Worm (Caenorhabditis elegans) whole organism, L2 larva: Measurements from ENCODE around the gene F59A1.16.
A peak's percentile ranks its signal among the peaks of the same experiment; 100 is the strongest.

Source experiments
- C34F6.9 ChIP-seq: fragments of 150-350 bp; optimal IDR thresholded peaks from 2 replicates; lab custom pipeline; 2014; ENCODE audit warnings: missing biosample characterization, missing genetic modification characterization
- F13H6.1 ChIP-seq: sonication (generic microtip); optimal IDR thresholded peaks from 2 replicates; lab custom pipeline; 2016; ENCODE audit warnings: missing genetic modification characterization, missing compliant biosample characterization
- R02D3.7 ChIP-seq: fragments of 150-350 bp; optimal IDR thresholded peaks from 2 replicates; lab custom pipeline; 2014; ENCODE audit warnings: missing biosample characterization, missing genetic modification characterization
- Y55F3AM.14 ChIP-seq: fragments of 200-800 bp; sonication (Bioruptor generic); optimal IDR thresholded peaks from 2 replicates; lab custom pipeline; 2018; ENCODE audit warnings: mild to moderate bottlenecking, missing genetic modification characterization, missing compliant biosample characterization
- blmp-1 ChIP-seq: sonication (generic microtip); optimal IDR thresholded peaks from 2 replicates; lab custom pipeline; 2017; ENCODE audit warnings: missing genetic modification characterization, mild to moderate bottlenecking, missing compliant biosample characterization, antibody characterized with exemption, moderate library complexity; ENCODE audit not compliant: insufficient read depth
- ceh-16 ChIP-seq: fragments of 150-350 bp; optimal IDR thresholded peaks from 2 replicates; lab custom pipeline; 2014; ENCODE audit warnings: missing biosample characterization, missing genetic modification characterization
- ceh-82 ChIP-seq: fragments of 150-350 bp; optimal IDR thresholded peaks from 2 replicates; lab custom pipeline; 2014; ENCODE audit warnings: missing biosample characterization, missing genetic modification characterization
- crh-2 ChIP-seq: sonication (generic microtip); optimal IDR thresholded peaks from 2 replicates; lab custom pipeline; 2017; ENCODE audit warnings: missing biosample characterization, missing genetic modification characterization
- egl-27 ChIP-seq: sonication (generic microtip); optimal IDR thresholded peaks from 3 replicates; lab custom pipeline; 2017; ENCODE audit warnings: missing biosample characterization, missing genetic modification reagents, missing genetic modification characterization
- elt-1 ChIP-seq: fragments of 150-350 bp; optimal IDR thresholded peaks from 2 replicates; lab custom pipeline; 2014; ENCODE audit warnings: missing biosample characterization, missing genetic modification characterization
- elt-3 ChIP-seq: sonication (generic microtip); optimal IDR thresholded peaks from 2 replicates; lab custom pipeline; 2017; ENCODE audit warnings: missing biosample characterization, missing genetic modification characterization
- fos-1 ChIP-seq: fragments of 150-350 bp; optimal IDR thresholded peaks from 2 replicates; lab custom pipeline; 2014; ENCODE audit warnings: missing biosample characterization, missing genetic modification characterization
- gmeb-1 ChIP-seq: fragments of 150-350 bp; optimal IDR thresholded peaks from 2 replicates; lab custom pipeline; 2014; ENCODE audit warnings: missing biosample characterization, missing genetic modification characterization
- lin-13 ChIP-seq: fragments of 150-350 bp; optimal IDR thresholded peaks from 2 replicates; lab custom pipeline; 2014; ENCODE audit warnings: missing biosample characterization, missing genetic modification reagents, missing genetic modification characterization
- lin-39 ChIP-seq: fragments of 150-350 bp; optimal IDR thresholded peaks from 2 replicates; lab custom pipeline; 2014; ENCODE audit warnings: missing biosample characterization, missing genetic modification reagents, missing genetic modification characterization
- lsy-2 ChIP-seq, 2 experiments: fragments of 150-350 bp in 1 of 2; sonication (generic microtip) in 1 of 2; optimal IDR thresholded peaks; 2 replicates each; lab custom pipeline; 2014 to 2017; ENCODE audit warnings: missing biosample characterization in 2 of 2, missing genetic modification characterization in 2 of 2
- mbf-1 ChIP-seq: sonication (generic microtip); optimal IDR thresholded peaks from 2 replicates; lab custom pipeline; 2017; ENCODE audit warnings: missing biosample characterization, missing genetic modification characterization
- mdl-1 ChIP-seq, 2 experiments: fragments of 150-350 bp in 1 of 2; sonication (generic microtip) in 1 of 2; optimal IDR thresholded peaks; 2 replicates each; lab custom pipeline; 2017; ENCODE audit warnings: missing biosample characterization in 2 of 2, missing genetic modification characterization in 2 of 2
- nhr-10 ChIP-seq: sonication (generic microtip); optimal IDR thresholded peaks from 2 replicates; lab custom pipeline; 2017; ENCODE audit warnings: missing biosample characterization, missing genetic modification characterization
- nhr-11 ChIP-seq: fragments of 150-350 bp; optimal IDR thresholded peaks from 2 replicates; lab custom pipeline; 2014; ENCODE audit warnings: missing biosample characterization, missing genetic modification characterization
- nhr-12 ChIP-seq: fragments of 150-350 bp; optimal IDR thresholded peaks from 2 replicates; lab custom pipeline; 2014; ENCODE audit warnings: missing biosample characterization, missing genetic modification characterization
- nhr-21 ChIP-seq: fragments of 150-350 bp; optimal IDR thresholded peaks from 2 replicates; lab custom pipeline; 2014; ENCODE audit warnings: missing biosample characterization, missing genetic modification characterization
- nhr-237 ChIP-seq: fragments of 150-350 bp; optimal IDR thresholded peaks from 2 replicates; lab custom pipeline; 2014; ENCODE audit warnings: missing biosample characterization, missing genetic modification characterization
- nhr-25 ChIP-seq: fragments of 150-350 bp; sonication (generic microtip); optimal IDR thresholded peaks from 3 replicates; lab custom pipeline; 2014; ENCODE audit warnings: missing biosample characterization, missing genetic modification characterization
- nhr-6 ChIP-seq: fragments of 150-350 bp; optimal IDR thresholded peaks from 2 replicates; lab custom pipeline; 2014; ENCODE audit warnings: missing biosample characterization, missing genetic modification characterization
- nhr-77 ChIP-seq: fragments of 150-350 bp; optimal IDR thresholded peaks from 2 replicates; lab custom pipeline; 2014; ENCODE audit warnings: missing biosample characterization, missing genetic modification characterization
- peb-1 ChIP-seq: fragments of 150-350 bp; optimal IDR thresholded peaks from 2 replicates; lab custom pipeline; 2014; ENCODE audit warnings: missing biosample characterization, missing genetic modification characterization
- sem-4 ChIP-seq: fragments of 150-350 bp; optimal IDR thresholded peaks from 2 replicates; lab custom pipeline; 2014; ENCODE audit warnings: missing biosample characterization, missing genetic modification reagents, missing genetic modification characterization
- skn-1 ChIP-seq: sonication (generic microtip); optimal IDR thresholded peaks from 2 replicates; lab custom pipeline; 2017; ENCODE audit warnings: missing biosample characterization, missing genetic modification characterization
- sma-3 ChIP-seq: sonication (generic microtip); optimal IDR thresholded peaks from 2 replicates; lab custom pipeline; 2016; ENCODE audit warnings: missing genetic modification reagents, missing genetic modification characterization, missing compliant biosample characterization
- sma-9 ChIP-seq, 2 experiments: fragments of 150-350 bp in 1 of 2; sonication (generic microtip) in 1 of 2; optimal IDR thresholded peaks; 2 replicates each; lab custom pipeline; 2014 to 2016; ENCODE audit warnings: missing genetic modification characterization in 2 of 2, mild to moderate bottlenecking in 1 of 2, missing biosample characterization in 1 of 2, missing compliant biosample characterization in 1 of 2, missing genetic modification reagents in 1 of 2, moderate library complexity in 1 of 2
- snpc-4 ChIP-seq: fragments of 150-350 bp; optimal IDR thresholded peaks from 2 replicates; lab custom pipeline; 2014; ENCODE audit warnings: missing biosample characterization, missing genetic modification characterization
- unc-39 ChIP-seq: fragments of 150-350 bp; optimal IDR thresholded peaks from 2 replicates; lab custom pipeline; 2014; ENCODE audit warnings: missing biosample characterization, missing genetic modification characterization
- unc-62 ChIP-seq: fragments of 150-350 bp; optimal IDR thresholded peaks from 2 replicates; lab custom pipeline; 2014; ENCODE audit warnings: missing biosample characterization, missing genetic modification reagents, missing genetic modification characterization
- ztf-1 ChIP-seq: fragments of 200-800 bp; sonication (Bioruptor generic); conservative IDR thresholded peaks from 2 replicates; pipeline ENCODE4 v1.3.6; 2022; ENCODE audit warnings: missing genetic modification characterization, missing compliant biosample characterization
- ztf-11 ChIP-seq: sonication (generic microtip); optimal IDR thresholded peaks from 2 replicates; lab custom pipeline; 2017; ENCODE audit warnings: missing biosample characterization, missing genetic modification characterization
- ztf-4 ChIP-seq: fragments of 150-350 bp; optimal IDR thresholded peaks from 2 replicates; lab custom pipeline; 2014; ENCODE audit warnings: missing biosample characterization, missing genetic modification characterization

The F59A1.16 gene

DNA sequence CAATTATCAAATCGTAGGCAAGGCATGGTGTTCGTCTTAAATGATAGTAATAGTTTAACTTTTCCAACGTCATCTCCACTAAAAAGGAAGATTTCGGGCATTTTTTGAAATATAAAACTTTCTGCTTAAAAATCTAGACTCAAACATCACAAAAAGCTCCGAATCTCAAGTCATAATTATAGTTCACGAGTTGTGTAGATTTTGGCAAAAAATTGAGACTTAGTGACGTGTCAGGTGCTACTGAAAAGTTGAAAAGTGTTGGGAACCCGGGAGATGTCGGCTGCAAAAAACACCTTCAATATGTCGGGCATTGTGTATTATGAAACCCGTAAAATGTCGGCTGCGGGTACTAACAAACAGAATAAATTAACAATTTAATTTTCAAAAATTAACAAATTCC, 11.0 kb upstream of the F59A1.16 start, which contains the start of gene Y26G10.1:
TSS of gene Y26G10.1 (minus strand) at position 101 of the 400 bp plus-strand sequence.
- no peak for TF ChIP-seq C34F6.9 (tag; lab: Kevin White, UChicago)
- no peak for TF ChIP-seq elt-3 (tag; lab: Kevin White, UChicago)
- TF ChIP-seq egl-27 (tag; lab: Kevin White, UChicago): no peak
- no peak for TF ChIP-seq elt-1 (tag; lab: Kevin White, UChicago)
- TF ChIP-seq peb-1 (tag; lab: Kevin White, UChicago): no peak
- no peak for TF ChIP-seq fos-1
- no peak for TF ChIP-seq unc-62 (GFP tag; lab: Kevin White, UChicago)
- TF ChIP-seq nhr-12: no peak
- no peak for TF ChIP-seq nhr-25
- no peak for TF ChIP-seq nhr-10 (tag; lab: Kevin White, UChicago)
- no peak for TF ChIP-seq snpc-4 (tag; lab: Kevin White, UChicago)
- TF ChIP-seq unc-39: no peak
- TF ChIP-seq, all 48 proteins: peak for 0

DNA sequence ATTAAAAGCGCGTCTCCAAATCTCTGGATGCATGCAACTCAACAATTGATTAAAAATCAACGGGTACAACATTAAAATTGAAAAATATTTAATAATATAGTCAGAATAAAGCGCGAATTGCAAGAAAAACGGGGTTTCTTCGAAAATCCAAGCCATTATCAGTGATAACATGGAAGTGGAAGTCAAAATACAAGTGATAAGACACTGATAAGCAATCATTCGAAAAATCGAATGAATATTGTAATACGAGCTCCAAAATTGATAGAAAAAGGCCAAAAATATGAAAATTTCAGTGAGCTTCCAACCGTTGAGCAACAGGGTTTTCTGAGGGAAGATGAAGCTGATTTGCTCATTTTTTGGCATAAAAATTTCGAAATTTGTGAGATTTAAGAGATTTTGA, 9.5 kb upstream of the F59A1.16 start:
- TF ChIP-seq lin-13 (GFP tag; lab: Kevin White, UChicago): no peak
- peak; percentile 25 for TF ChIP-seq fos-1
- TF ChIP-seq, all 48 proteins: peak for 1

DNA sequence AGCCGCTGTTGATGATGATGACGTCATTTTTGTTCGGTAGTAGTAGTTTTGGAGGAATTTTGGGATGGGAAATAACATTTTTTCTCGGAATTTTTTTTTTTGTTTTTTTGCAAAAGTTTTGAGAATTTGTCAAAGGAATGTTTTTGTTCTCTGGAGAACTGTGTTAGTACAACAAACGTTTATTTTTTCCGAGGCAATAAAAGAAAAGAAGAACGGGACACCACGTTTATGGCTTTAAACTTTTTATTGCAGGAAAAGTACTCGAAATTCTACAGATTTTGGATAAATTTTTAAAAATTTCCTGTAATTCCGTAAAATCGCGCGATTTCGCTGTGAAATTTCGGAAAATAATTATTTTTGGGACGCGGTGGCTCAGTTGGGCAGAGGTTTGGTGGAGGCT, 6.2 kb upstream of the F59A1.16 start, which contains the start of gene F59A1.13:
TSS of gene F59A1.13 (minus strand) at position 101 of the 400 bp plus-strand sequence.
- TF ChIP-seq nhr-10 (tag; lab: Kevin White, UChicago) (no peak), ztf-11 (no peak), mbf-1 (tag; lab: Kevin White, UChicago) (no peak), mdl-1 (tag; optimal IDR thresholded peaks at IDR 0.05; lab: Kevin White, UChicago) (no peak), nhr-21 (tag; lab: Kevin White, UChicago) (no peak), elt-3 (tag; lab: Kevin White, UChicago) (no peak), fos-1 (no peak), gmeb-1 (no peak), sma-3 (GFP tag; lab: Kevin White, UChicago) (no peak), unc-62 (GFP tag; lab: Kevin White, UChicago) (no peak), lin-13 (GFP tag; lab: Kevin White, UChicago) (no peak), nhr-237 (tag; lab: Kevin White, UChicago) (no peak), nhr-6 (tag; lab: Kevin White, UChicago) (no peak), peb-1 (tag; lab: Kevin White, UChicago) (no peak), nhr-77 (tag; lab: Kevin White, UChicago) (no peak), lsy-2 (tag; optimal IDR thresholded peaks at IDR 0.05; lab: Kevin White, UChicago) (no peak), ztf-4 (tag; lab: Kevin White, UChicago) (no peak), R02D3.7 (no peak), egl-27 (tag; lab: Kevin White, UChicago) (no peak), ceh-82 (no peak)

DNA sequence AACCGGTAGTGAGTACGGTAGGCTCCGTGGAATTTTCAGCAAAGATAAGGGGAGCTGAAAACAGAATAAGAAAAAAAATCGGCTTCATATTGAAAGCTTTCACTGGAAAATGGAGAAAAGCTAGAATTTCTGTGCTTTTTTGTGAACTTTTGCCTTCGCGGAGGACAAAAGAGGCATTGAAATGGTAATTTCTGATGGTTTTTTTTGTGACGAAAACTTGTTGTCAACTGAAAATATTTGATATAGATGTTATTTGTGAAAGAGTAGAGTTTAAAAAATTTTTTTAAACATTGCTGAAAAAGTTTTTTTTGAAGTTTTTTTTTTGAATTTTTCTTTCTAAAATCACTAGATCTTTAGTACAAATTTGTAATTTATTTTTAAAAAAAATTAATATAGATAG, 2.1 kb upstream of the F59A1.16 start, which contains the start of gene F59A1.18:
TSS of gene F59A1.18 (minus strand) at position 101 of the 400 bp plus-strand sequence.
- no peak for TF ChIP-seq nhr-25
- TF ChIP-seq nhr-237 (tag; lab: Kevin White, UChicago): no peak
- no peak for TF ChIP-seq ceh-82

DNA sequence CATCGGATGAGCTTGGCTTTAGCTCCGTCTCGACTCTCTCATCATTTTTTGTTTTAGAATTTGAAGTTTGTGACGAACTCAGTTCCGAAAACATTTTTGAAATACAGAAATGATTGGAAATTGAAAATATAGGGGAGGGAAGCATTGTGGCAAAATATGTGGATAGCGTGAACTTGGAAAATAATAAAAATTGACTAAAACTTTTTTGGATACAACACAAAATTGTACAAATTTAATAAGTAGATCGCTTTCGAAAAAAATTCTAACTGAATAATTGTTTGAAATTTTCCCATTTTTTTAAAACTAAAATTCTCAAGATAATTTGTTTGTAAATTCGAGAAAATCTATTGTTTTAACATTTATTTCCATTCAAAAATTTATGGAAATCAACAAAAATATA, 994 bp downstream of the F59A1.16 start, which contains the start of gene F59A1.15:
TSS of gene F59A1.15 (minus strand) at position 101 of the 400 bp plus-strand sequence.
- TF ChIP-seq Y55F3AM.14 (GFP tag; lab: Kevin White, UChicago): no peak
- TF ChIP-seq unc-62 (GFP tag; lab: Kevin White, UChicago): no peak
- no peak for TF ChIP-seq sem-4 (tag; lab: Kevin White, UChicago)
- no peak for TF ChIP-seq sma-9 (GFP tag; optimal IDR thresholded peaks at IDR 0.05; lab: Kevin White, UChicago)
- no peak for TF ChIP-seq sma-9 (tag; optimal IDR thresholded peaks at IDR 0.05; lab: Kevin White, UChicago)
- no peak for TF ChIP-seq nhr-10 (tag; lab: Kevin White, UChicago)

DNA sequence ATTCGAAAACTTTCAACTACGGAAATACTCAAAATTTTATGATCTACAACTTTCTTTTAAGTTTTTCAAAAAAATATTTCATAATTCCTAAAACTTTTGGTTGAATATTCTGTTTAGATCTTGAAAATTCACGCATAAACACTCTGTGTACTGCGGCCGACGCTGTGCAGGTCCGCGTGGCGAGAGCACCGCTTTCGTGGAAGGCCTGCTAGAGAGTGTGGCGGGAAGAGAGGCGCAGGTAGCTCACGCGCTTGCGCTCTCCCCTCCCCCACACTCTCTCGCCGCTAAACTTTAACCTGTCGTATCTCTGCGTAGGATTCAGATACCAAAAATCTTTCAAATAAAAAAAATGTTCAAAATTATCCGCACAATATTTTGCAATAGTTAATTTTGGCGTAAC, 1.5 kb downstream of the F59A1.16 start:
- TF ChIP-seq ceh-16 (tag; lab: Kevin White, UChicago): no peak
- no peak for TF ChIP-seq lin-13 (GFP tag; lab: Kevin White, UChicago)
- no peak for TF ChIP-seq ztf-1
- TF ChIP-seq C34F6.9 (tag; lab: Kevin White, UChicago): no peak
- no peak for TF ChIP-seq skn-1
- TF ChIP-seq nhr-12: no peak
- no peak for TF ChIP-seq sem-4 (tag; lab: Kevin White, UChicago)
- no peak for TF ChIP-seq nhr-10 (tag; lab: Kevin White, UChicago)
- no peak for TF ChIP-seq nhr-11 (tag; lab: Kevin White, UChicago)
- TF ChIP-seq F13H6.1 (tag; lab: Kevin White, UChicago): no peak
- no peak for TF ChIP-seq crh-2
- TF ChIP-seq nhr-25: no peak
- no peak for TF ChIP-seq ztf-4 (tag; lab: Kevin White, UChicago)
- TF ChIP-seq blmp-1 (tag; lab: Kevin White, UChicago): no peak
- TF ChIP-seq sma-3 (GFP tag; lab: Kevin White, UChicago): no peak
- TF ChIP-seq unc-39: no peak
- TF ChIP-seq fos-1: no peak
- no peak for TF ChIP-seq lin-39 (tag; lab: Kevin White, UChicago)
- no peak for TF ChIP-seq lsy-2 (tag; optimal IDR thresholded peaks at IDR 0.05; lab: Kevin White, UChicago)
- no peak for TF ChIP-seq unc-62 (GFP tag; lab: Kevin White, UChicago)
